Worm (Caenorhabditis elegans) whole organism, dauer: ENCODE data around the gene C14F11.4.

Source experiments
- unc-62 ChIP-seq: sonication (generic microtip); optimal IDR thresholded peaks from 2 replicates; lab custom pipeline; 2017; ENCODE audit warnings: missing biosample characterization, missing genetic modification reagents, missing genetic modification characterization

Gene C14F11.4

DNA sequence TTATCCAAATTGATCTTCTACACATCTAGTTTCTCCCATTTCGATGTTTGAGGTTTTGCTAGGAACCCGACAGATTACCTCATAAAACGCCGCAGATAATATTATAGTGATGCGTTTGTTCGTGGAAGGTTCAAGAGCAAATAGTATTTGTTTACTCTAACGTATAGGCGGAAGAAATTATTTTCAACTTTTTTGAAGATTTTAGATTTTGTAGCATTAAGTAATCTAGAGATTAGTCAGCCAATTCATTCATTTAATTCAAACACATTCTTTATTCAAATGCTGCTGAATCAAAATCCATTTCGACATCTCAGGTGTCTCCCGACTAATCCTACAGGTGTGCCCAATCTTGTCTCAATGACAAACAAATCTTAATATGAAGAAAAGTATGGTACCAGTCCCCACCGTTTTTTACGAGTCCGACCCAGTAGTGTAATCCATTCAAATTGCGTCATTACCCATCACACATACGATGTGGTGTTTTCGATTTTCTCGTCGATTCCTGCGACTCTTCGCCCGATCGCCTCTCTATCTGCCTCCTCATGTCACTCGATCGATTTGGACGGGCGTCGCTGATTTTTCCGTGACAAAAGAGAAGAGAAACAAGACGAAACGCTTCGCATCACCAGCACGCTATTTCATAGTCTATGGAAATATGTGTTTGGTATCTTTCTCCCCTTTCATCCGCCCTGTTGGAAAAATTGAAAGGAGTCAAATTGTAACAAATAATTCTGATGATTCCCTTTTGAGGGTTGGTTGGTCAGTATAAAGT is 21.2 kb upstream of the C14F11.4 start:
- no peak for TF ChIP-seq unc-62 (GFP tag; lab: Kevin White, UChicago)

DNA sequence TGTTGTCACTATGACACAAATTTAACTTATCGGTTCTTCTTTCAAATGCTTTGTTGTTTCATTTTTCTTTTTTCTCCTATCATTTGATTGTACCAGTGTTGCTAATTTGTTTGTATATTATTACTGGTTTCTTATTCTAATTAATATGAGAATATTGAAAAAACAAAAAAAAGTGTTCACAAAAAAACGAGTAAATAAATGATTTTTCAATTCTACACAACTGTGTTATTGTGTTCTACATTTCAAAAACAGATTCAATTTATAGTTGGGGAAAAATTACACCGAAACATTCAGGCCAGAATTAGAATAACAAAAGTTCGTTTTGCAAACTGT is 20.7 kb upstream of the C14F11.4 start:
- TF ChIP-seq unc-62 (GFP tag; lab: Kevin White, UChicago) = no peak

DNA sequence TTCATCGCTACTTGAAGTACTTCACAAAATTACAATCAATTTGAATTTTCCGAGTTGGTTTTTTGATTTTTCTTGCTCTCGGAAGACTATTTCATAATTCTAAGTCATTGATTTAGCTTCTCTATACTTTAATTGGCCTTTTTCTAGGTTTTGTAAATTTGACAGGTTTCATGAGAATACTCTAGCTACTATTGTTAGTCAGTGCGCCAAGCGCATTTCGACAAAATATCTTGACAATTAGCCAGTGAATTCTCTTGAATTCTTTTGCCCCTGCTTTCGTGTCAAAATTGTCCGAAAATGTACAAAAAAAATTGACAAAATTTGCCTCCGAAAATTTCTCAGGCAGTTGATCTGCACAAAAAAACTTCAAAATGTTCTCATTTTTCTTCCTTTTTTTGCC is 20.3 kb upstream of the C14F11.4 start:
- no peak for TF ChIP-seq unc-62 (GFP tag; lab: Kevin White, UChicago)

DNA sequence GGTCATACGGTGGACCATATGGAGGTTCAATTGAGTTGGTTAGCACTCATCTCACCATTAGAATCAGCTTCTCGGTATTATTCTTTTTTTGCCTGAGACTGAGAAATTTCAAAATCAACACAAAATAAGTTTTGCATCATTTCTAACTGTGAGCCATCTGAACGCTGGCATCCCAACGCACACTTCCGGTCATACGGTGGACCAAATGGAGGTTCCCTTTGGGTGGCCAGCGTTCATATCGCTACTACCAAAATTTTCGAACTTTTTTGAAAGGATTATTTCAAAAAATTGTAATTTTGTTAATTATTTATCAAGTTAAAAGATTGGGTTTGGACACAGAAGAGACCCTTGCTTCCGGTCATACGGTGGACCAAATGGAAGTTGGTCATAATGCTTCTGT is 19.9 kb upstream of the C14F11.4 start:
- TF ChIP-seq unc-62 (GFP tag; lab: Kevin White, UChicago) = no peak

DNA sequence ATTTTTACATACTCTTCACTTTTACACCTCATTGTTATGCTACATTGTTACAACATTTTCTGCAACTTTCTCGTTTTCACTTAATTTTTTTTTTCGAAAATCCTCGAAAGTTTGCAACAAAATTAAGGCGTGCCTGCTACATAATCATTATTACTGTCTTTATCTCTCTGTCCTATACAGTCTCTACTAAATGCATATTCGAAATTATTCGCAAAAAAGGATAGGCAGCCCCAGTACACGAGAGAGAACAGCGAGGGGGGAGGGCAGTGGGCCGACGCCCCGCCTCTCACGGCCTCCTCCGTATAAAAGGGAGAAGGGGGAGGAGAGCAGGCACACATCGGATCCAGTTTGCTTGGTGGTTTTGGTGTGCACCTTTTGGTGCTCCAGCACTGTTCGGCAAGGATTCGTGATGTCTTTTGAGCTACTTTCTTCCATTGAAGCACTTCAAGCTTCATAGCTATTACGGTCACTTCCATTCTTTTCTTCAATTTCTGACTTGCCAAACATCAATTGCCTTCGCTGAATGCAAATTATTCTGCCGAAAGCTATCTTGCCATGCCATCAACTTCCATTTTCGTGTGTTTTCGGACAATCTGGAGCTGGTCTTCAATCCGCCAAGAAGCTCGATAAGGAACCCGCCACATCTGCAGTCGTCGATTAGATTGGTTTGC is 19.2 kb upstream of the C14F11.4 start:
- no peak for TF ChIP-seq unc-62 (GFP tag; lab: Kevin White, UChicago)

DNA sequence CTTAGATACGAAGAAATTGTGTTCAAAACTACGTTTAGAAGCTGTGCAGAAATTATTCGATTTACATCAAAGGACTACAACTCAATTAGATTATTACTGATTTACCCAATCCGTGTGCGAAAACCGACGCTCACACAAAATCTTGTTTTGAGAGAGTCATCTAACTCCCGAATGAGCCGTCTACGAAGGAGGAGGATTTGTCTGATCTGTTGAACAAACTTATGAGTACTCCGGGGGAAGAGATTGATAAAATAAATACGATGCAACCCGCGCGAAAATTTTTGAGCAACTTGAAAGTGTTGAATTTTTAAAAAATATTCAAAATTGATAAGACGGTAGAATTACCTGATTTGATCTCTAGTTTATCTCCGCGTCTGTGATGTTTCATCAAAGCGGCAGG is 18.5 kb upstream of the C14F11.4 start:
- no peak for TF ChIP-seq unc-62 (GFP tag; lab: Kevin White, UChicago)

DNA sequence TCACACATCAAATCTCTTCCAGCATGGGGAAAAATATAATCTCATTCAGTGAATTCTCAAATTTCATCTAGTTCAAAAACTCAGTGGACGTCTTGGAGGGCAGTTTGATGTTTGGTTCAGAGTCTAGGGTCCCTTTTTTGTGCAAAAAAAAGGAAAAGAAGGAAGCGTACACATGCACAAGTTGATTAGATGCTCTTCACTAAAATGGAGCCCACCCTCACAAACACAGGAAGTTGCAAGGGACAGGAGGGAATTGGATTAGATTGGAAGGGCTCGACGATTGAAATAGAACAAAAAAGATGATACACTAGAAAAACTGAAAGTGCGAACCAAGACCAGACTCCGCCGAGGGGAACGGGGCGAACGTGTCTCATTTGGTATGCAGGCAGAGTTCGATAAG is 18.0 kb upstream of the C14F11.4 start:
- TF ChIP-seq unc-62 (GFP tag; lab: Kevin White, UChicago) = no peak

DNA sequence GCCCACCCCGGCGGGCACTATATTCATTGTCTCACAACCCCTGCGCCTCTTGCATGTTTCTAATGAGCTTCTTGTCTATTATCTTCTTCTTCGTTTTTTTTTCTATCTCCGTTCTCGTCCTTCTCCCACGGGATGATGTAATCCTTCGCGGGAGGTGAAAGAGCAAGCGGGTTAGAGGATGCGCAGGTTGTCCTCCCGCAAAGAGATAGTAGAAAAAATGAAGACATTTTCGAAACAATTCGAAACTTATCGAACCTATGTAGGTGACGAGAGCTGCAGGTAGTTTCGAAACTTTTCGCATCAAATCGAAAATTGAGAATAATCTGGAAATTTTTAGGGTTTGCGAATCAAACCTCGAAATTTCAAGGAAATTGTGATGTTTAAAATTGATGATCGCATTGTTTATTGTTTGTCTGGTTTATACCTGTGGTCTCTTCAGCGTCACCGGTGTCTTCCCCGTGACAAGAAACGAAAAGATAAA is 17.5 kb upstream of the C14F11.4 start:
- no peak for TF ChIP-seq unc-62 (GFP tag; lab: Kevin White, UChicago)

DNA sequence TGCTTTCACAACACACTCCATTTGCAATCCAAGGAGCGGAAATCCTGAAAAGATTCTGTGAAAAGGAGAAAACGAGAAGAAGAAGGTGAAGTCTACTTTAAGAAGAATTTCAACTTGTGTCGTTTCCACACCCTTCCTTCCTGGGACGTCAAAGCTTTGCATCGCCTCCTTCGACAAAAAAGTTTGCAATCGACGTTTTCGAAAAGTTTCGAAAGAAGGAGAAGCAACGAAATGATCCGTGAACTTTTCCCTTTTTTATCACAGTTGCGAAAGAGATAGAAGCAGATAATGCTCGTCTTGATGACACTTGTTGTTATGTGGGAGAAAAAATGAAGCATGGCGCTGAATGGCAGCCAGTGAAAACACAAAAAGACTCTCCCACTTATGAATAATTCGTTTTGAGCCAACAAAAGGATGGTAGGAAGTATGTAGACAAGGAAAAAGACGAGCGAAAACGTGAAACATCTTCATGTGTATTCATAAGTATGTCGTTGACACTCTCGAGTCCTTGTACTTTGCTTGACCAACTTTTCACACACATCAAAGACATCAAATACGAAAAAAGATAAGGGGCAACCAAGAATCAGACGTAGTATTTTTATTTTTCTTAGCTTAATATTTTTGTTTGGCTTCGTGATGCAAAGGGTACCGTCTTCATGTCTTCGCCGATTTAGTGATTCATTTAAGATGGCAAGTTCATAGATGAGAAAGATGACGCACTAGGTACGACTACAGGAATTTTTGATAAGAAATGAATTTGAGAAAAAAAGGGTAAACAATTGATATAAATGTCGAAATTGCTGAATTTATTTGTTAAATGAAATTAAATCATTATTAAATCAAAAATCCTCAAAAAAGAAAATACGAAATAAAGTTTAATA is 16.2 kb upstream of the C14F11.4 start:
- TF ChIP-seq unc-62 (GFP tag; lab: Kevin White, UChicago) = no peak

DNA sequence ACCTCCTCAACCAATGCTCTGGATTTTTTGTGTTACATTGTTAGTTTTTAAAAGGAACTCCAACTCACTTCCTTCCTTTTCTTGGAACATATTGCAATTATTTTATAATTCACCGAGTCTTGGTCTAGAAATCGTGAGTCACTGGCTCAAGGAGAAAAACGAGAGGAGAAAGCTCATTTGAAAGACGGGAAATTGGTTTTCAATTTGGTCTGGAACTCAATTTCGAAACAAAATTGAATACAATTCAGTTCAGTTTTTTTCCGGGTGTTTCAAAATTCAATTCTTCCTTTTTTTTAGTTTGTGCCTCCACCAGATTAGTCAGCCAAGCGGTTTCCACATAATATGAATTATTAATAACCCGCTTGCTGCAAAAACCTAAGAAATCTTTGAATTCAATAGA is 15.0 kb upstream of the C14F11.4 start:
- no peak for TF ChIP-seq unc-62 (GFP tag; lab: Kevin White, UChicago)

DNA sequence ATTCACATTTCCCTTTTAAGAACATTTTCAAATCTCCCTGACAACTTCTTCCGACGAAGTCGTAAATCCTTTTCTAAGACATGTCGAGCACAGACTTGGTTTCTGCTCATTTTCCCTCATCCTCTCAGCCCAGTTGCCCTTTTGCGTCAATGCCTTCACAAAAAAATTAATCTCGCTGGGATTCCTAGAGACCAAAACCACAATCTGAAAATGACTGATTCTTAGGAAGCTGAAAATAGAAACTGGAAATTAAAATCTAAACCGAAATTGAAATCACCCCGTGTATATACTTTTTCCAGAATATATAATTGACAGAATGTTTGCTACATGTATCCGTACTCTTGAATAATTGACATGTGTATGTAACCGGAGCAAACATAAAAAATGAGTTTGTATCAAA is 14.2 kb upstream of the C14F11.4 start:
- TF ChIP-seq unc-62 (GFP tag; lab: Kevin White, UChicago) = no peak

DNA sequence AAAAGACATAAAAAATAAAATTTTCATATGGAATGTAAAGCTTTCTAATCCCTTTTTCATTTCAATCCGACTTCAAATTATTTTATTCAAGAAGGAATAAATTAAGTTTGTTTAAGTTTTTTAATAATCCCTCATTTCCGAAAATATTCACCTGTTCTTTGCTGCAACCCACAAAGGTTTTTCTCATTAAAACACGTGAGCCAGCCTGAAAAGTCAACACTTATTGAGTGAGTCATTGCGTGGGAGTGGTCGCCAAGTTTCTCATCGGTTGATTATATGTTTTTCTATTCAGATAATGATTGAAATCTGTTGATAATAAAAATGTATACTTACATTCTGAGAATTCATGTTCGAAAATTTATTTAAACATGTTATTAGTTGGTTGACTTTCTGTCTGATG is 12.7 kb upstream of the C14F11.4 start:
- no peak for TF ChIP-seq unc-62 (GFP tag; lab: Kevin White, UChicago)

DNA sequence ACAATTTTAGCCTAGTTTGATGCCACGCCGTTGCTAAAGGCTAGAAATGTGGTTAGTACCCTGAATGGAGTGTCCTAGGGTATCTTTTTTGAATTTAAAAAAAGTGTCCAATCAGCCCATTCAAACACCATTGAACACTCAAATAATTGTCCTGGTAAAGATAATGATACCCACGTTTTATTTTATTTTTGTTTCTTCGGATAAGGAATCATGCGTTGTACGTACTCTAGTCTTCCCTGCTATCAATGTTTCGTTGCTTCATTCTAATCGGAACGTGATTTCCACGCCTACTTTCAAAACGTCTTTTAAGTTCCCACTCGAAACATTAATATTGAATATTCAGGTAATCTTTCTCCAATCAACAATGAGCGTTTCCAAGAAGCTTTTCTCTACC is 7.8 kb upstream of the C14F11.4 start, which contains the start of gene got-2.2:
Gene got-2.2 (plus strand): TSS at position 344 of the 394 bp plus-strand sequence.
- TF ChIP-seq unc-62 (GFP tag; lab: Kevin White, UChicago) = no peak

DNA sequence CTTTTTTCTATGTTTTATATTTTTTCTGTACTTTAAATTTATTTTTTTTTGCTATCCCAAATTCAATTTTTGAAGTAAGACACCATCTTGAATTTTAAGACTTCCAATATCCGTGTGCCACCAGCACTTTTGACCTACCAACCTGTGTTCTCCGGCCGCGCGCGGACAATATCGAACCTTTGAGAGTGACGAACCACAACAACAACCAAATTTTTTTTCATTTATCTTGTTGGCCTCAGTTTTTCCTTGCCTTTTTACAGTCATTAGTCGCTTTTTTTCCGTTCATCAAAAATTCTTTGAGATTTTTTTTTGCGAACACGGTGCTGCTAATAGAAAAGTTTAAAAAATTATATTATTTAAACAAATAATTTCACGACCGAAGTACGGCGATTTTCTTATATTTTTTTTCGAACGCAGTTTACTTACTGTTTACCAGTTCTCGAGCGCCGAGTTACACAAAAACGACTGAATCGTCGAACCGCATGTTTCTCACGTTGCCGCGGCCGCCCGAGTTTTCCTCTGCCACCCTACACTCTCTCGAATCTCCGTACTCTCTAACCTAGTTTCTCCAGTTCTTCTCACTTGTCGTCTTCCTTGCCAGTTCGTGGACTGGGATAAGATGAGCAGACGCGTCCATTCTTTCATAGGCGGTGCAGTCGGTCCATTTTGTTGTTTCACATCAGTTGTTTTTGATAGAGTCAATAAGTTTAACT is 7.2 kb upstream of the C14F11.4 start:
- no peak for TF ChIP-seq unc-62 (GFP tag; lab: Kevin White, UChicago)

DNA sequence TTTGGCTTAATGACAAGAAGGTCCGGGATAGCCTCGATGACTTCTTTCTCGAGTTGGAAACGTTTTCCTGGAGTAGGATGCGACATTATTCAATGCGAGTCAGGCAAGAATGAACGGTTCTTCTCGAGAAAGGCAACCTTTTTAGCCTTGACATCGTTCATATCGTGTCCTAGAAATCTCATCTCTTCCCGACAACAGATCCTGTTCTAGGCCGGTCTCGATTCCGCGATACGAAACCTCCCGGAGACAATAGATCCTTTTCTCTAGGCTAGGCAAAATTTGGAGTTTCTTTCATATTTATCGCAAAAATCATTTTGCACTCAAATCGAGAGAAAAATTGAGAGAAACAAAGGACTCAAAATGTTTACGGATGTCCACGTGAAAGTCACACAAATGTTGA is 6.1 kb upstream of the C14F11.4 start, which contains the start of gene rml-3:
Gene rml-3 (minus strand): TSS at position 93 of the 400 bp plus-strand sequence.
- TF ChIP-seq unc-62 (GFP tag; lab: Kevin White, UChicago) = no peak
